Worm (Caenorhabditis elegans): ENCODE data around the gene Y4C6B.4.

The Y4C6B.4 gene

DNA sequence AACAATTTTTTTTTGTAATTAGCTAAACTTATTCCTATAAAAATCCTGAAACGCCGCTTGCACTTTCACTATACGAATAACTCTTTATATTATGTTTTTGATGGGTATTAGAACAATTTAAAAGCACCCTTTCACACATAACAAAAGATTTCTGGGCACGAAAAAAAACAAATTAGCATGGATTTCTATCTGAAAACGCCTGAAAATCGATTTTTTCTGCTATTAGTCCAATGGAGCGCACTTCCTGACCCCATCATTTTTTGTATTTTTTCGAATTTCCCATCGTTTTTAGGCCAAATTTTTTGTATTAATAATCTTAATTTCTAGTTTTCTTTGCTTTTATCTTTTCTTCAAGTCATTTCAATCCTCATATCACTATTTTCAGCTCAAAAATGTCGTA is 43.2 kb downstream of the Y4C6B.4 start, which contains the start of gene F41H10.3:
Gene F41H10.3 (plus strand): TSS at position 388 of the 400 bp plus-strand sequence.
- TF ChIP-seq sma-3 (GFP tag; optimal IDR thresholded peaks at IDR 0.05), result no peak
- no peak for TF ChIP-seq nhr-25 (tag; optimal IDR thresholded peaks at IDR 0.05)
- TF ChIP-seq aly-2 (tag; optimal IDR thresholded peaks at IDR 0.05), result no peak
- no peak for TF ChIP-seq egl-27 (tag; optimal IDR thresholded peaks at IDR 0.05)
- TF ChIP-seq ztf-4 (tag; optimal IDR thresholded peaks at IDR 0.05), result no peak
- TF ChIP-seq C34F6.9 (tag; optimal IDR thresholded peaks at IDR 0.05), result peak; percentile 2

DNA sequence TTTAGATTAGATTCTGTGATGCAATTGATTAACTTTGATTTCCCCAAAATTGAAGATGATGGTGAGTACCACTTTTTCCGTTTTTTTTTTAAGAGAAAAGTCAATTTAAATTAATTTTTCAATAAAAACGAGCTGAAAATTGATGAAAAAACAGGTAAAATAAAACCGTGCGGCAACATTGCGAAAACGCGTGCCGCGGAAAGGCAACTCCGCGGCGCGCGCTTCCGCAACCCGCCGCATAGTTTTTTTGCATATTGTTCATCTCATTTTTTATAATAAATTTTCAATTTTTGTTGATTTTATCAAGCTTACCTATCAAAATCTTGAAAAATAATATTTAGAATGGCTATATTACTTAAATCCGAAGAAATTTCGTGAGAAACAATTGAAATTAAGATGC is 44.7 kb downstream of the Y4C6B.4 start:
- peak in 1 of 2 experiments; percentile 26 for TF ChIP-seq lsy-2 (tag; optimal IDR thresholded peaks at IDR 0.05)
- peak; percentile 53 for TF ChIP-seq unc-55 (GFP tag; optimal IDR thresholded peaks at IDR 0.05)
- no peak for TF ChIP-seq Y55F3AM.14 (GFP tag; optimal IDR thresholded peaks at IDR 0.05)

DNA sequence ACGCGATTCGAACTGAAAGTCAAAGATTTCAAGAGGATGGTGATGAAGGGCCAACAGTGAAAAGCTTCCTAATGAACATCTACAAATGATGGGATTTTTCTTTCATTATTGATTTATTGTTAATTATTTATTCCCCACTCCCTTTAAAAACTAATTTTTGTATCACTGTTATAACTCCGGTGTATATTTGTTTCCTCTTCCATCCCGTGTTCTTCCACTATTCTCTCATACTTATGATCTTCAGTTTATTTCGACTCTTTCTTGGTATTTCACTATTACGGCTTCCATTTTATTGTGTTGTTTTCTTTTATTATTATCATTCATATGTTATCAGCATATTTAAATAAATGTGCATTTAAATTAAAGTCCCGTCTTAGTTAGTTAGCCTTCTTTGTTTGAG is 48.1 kb downstream of the Y4C6B.4 start:
- TF ChIP-seq ztf-1 (GFP tag; conservative IDR thresholded peaks at IDR 0.05) (no peak), fos-1 (tag; optimal IDR thresholded peaks at IDR 0.05) (peak; percentile 2)

DNA sequence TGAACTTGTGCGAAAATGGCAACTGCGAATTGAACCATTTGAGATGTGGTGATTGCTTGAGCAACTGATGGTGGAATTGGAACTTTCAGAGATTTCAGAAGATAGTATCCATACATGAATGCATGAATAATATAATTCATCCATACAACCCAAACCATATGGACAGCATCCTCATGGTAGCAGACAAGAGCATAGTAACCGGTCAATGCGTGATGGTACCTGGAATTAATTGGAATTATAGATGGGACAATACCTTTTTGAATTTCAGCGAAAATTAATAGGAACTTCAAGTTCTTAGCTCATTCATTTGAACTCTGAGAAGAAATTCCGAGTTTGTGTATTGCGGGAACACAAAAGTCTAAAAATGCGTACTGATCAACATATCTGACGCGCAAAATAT is 48.7 kb downstream of the Y4C6B.4 start:
- TF ChIP-seq dmd-4 (tag; optimal IDR thresholded peaks at IDR 0.05) (no peak), ceh-16 (tag; optimal IDR thresholded peaks at IDR 0.05) (no peak), fos-1 (tag; optimal IDR thresholded peaks at IDR 0.05) (no peak)

DNA sequence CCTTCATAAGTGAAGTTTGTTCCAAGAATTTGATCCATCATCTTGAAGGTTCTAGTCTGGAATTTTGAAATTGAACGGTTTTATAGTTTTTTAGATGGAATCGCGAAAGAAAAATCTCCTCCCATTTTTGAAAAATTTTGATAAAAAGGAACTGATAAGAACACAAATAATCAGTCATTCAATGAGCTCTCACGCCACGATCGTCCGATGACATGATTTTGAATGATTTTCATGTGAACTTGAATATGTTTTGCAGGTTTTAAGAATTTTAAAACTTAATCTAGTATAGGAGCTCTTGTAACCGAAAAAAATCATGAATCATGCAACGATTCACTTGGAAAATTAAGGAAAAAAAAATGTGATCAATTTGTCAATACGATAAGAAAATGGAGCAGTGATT is 50.8 kb downstream of the Y4C6B.4 start, which contains the start of gene elo-5:
Gene elo-5 (minus strand): TSS at position 56 of the 400 bp plus-strand sequence.
- TF ChIP-seq fos-1 (tag; optimal IDR thresholded peaks at IDR 0.05), result peak; percentile 76
- TF ChIP-seq ZK546.5 (tag; optimal IDR thresholded peaks at IDR 0.05), result no peak
